Worm (Caenorhabditis elegans): ENCODE data around the gene mct-4.
A peak's percentile ranks its signal among the peaks of the same experiment; 100 is the strongest.

mct-4 gene

ce11 chrX:4971427-4971826, 41.9 kb upstream of the mct-4 start (continued):
- TF ChIP-seq ekl-4 (GFP tag; IDR thresholded peaks at IDR 0.05), result no peak
- TF ChIP-seq pha-4 (tag; optimal IDR thresholded peaks at IDR 0.05), result no peak
- TF ChIP-seq F49E8.2 (tag; optimal IDR thresholded peaks at IDR 0.05; ENCODE audit: insufficient read depth), result no peak
- TF ChIP-seq aptf-2 (GFP tag; conservative IDR thresholded peaks at IDR 0.05), result no peak
- TF ChIP-seq F23B12.7 (tag; optimal IDR thresholded peaks at IDR 0.05; ENCODE audit: insufficient read depth), result no peak
- TF ChIP-seq mcd-1 (GFP tag; IDR thresholded peaks at IDR 0.05), result peak; percentile 40
- TF ChIP-seq unc-62 (GFP tag; optimal IDR thresholded peaks at IDR 0.05), result no peak
- no peak for TF ChIP-seq snpc-1.1 (tag; optimal IDR thresholded peaks at IDR 0.05; ENCODE audit: insufficient read depth)
- no peak for TF ChIP-seq nfya-2 (GFP tag; IDR thresholded peaks at IDR 0.05)
- no peak for TF ChIP-seq cebp-1 (GFP tag; IDR thresholded peaks at IDR 0.05)
- peak; percentile 56 for TF ChIP-seq cebp-1 (tag; optimal IDR thresholded peaks at IDR 0.05)
- no peak for TF ChIP-seq mel-28 (tag; optimal IDR thresholded peaks at IDR 0.05; ENCODE audit: borderline replicate concordance)
- TF ChIP-seq D2030.7 (GFP tag; IDR thresholded peaks at IDR 0.05), result no peak
- no peak for TF ChIP-seq madf-3 (GFP tag; IDR thresholded peaks at IDR 0.05)
- TF ChIP-seq rcor-1 (GFP tag; IDR thresholded peaks at IDR 0.05), result no peak
- peak; percentile 76 for TF ChIP-seq zfh-2 (GFP tag; conservative IDR thresholded peaks at IDR 0.05)
- TF ChIP-seq lir-1 (GFP tag; conservative IDR thresholded peaks at IDR 0.05), result 0 out of 2 replicates have a peak, but pooled peaks have one; percentile 31
- no peak for TF ChIP-seq ceh-79 (tag; optimal IDR thresholded peaks at IDR 0.05)
- TF ChIP-seq ztf-28 (GFP tag; IDR thresholded peaks at IDR 0.05), result no peak
- no peak for TF ChIP-seq nhr-90 (tag; optimal IDR thresholded peaks at IDR 0.05)
- no peak for TF ChIP-seq sdz-38 (tag; optimal IDR thresholded peaks at IDR 0.05)
- no peak for TF ChIP-seq Y95B8A.8 (GFP tag; IDR thresholded peaks at IDR 0.05)
- no peak for TF ChIP-seq attf-3 (GFP tag; conservative IDR thresholded peaks at IDR 0.05)
- TF ChIP-seq zim-3 (tag; optimal IDR thresholded peaks at IDR 0.05), result no peak
- TF ChIP-seq egl-18 (GFP tag; IDR thresholded peaks at IDR 0.05), result no peak
- no peak for TF ChIP-seq bed-1 (GFP tag; IDR thresholded peaks at IDR 0.05)
- TF ChIP-seq attf-6 (GFP tag; IDR thresholded peaks at IDR 0.05), result no peak
- TF ChIP-seq ccch-3 (GFP tag; optimal IDR thresholded peaks at IDR 0.05), result no peak
- no peak for TF ChIP-seq madf-10 (tag; optimal IDR thresholded peaks at IDR 0.05)
- no peak for TF ChIP-seq ztf-26 (tag; optimal IDR thresholded peaks at IDR 0.05)
- TF ChIP-seq nhr-80 (tag; optimal IDR thresholded peaks at IDR 0.05), result no peak
- TF ChIP-seq attf-5 (GFP tag; optimal IDR thresholded peaks at IDR 0.05), result no peak
- no peak for TF ChIP-seq nhr-179 (tag; optimal IDR thresholded peaks at IDR 0.05)
- no peak for TF ChIP-seq him-1 (tag; optimal IDR thresholded peaks at IDR 0.05)
- TF ChIP-seq akir-1 (GFP tag; optimal IDR thresholded peaks at IDR 0.05), result no peak
- no peak for TF ChIP-seq B0035.1 (tag; optimal IDR thresholded peaks at IDR 0.05)
- no peak; the same call in 1 of the 2 replicates for TF ChIP-seq B0336.3 (GFP tag; IDR thresholded peaks at IDR 0.05)
- no peak for TF ChIP-seq lag-1 (GFP tag; IDR thresholded peaks at IDR 0.05)
- TF ChIP-seq ceh-58 (GFP tag; IDR thresholded peaks at IDR 0.05), result no peak
- no peak for TF ChIP-seq snpc-3.4 (tag; optimal IDR thresholded peaks at IDR 0.05)
- TF ChIP-seq F55B11.4 (tag; optimal IDR thresholded peaks at IDR 0.05; ENCODE audit: borderline replicate concordance, insufficient read depth), result no peak
- TF ChIP-seq T26A5.8 (tag; optimal IDR thresholded peaks at IDR 0.05), result no peak
- peak; percentile 41; the same call in 1 of the 2 replicates for TF ChIP-seq ztf-6 (GFP tag; IDR thresholded peaks at IDR 0.05)
- no peak for TF ChIP-seq F57C9.4 (tag; optimal IDR thresholded peaks at IDR 0.05)
- no peak for TF ChIP-seq K12H6.12 (tag; optimal IDR thresholded peaks at IDR 0.05)

Measured in whole organism, young adult.